Fruit fly (Drosophila melanogaster) whole organism, embryonic: ENCODE results near the gene mRpS11.

Source experiments
- Atf6 ChIP-seq: fragments of 200-800 bp; sonication (Bioruptor generic); IDR thresholded peaks from 2 replicates; pipeline ENCODE4 v1.3.6; 2022; ENCODE audit warnings: missing biosample characterization, missing genetic modification characterization
- BtbVII ChIP-seq: fragments of 200-800 bp; sonication (Bioruptor generic); optimal IDR thresholded peaks from 3 replicates; lab custom pipeline; 2017; ENCODE audit warnings: missing biosample characterization, mild to moderate bottlenecking, missing genetic modification characterization
- CG10321 ChIP-seq: fragments of 200-800 bp; sonication (Bioruptor generic); IDR thresholded peaks from 2 replicates; pipeline ENCODE4 v1.3.6; 2022; ENCODE audit warnings: missing biosample characterization, missing genetic modification characterization
- CG10431 ChIP-seq: fragments of 200-800 bp; sonication (Bioruptor generic); optimal IDR thresholded peaks from 3 replicates; lab custom pipeline; 2018; ENCODE audit warnings: missing biosample characterization, mild to moderate bottlenecking, missing genetic modification characterization
- CG11398 ChIP-seq: fragments of 200-800 bp; sonication (Bioruptor generic); optimal IDR thresholded peaks from 2 replicates; lab custom pipeline; 2016; ENCODE audit warnings: missing biosample characterization, missing genetic modification characterization
- CG13775 ChIP-seq: fragments of 200-800 bp; sonication (Bioruptor generic); optimal IDR thresholded peaks from 3 replicates; lab custom pipeline; 2017; ENCODE audit warnings: missing biosample characterization, mild to moderate bottlenecking, missing genetic modification characterization
- CG14965 ChIP-seq: fragments of 200-800 bp; sonication (Bioruptor generic); optimal IDR thresholded peaks from 2 replicates; lab custom pipeline; 2016; ENCODE audit warnings: missing biosample characterization, missing genetic modification characterization, borderline replicate concordance
- CG15073 ChIP-seq: fragments of 200-800 bp; sonication (Bioruptor generic); optimal IDR thresholded peaks from 2 replicates; lab custom pipeline; 2016; ENCODE audit warnings: missing biosample characterization, missing genetic modification characterization
- CG15601 ChIP-seq: fragments of 200-800 bp; sonication (Bioruptor generic); optimal IDR thresholded peaks from 3 replicates; lab custom pipeline; 2019; ENCODE audit warnings: missing biosample characterization, mild to moderate bottlenecking, missing genetic modification characterization, moderate library complexity
- CG18476 ChIP-seq: fragments of 200-800 bp; sonication (Bioruptor generic); optimal IDR thresholded peaks from 2 replicates; lab custom pipeline; 2016; ENCODE audit warnings: missing biosample characterization, mild to moderate bottlenecking, missing genetic modification characterization
- CG2712 ChIP-seq: fragments of 200-800 bp; optimal IDR thresholded peaks from 3 replicates; lab custom pipeline; 2019; ENCODE audit warnings: missing biosample characterization, mild to moderate bottlenecking, missing genetic modification characterization, moderate library complexity
- CG2889 ChIP-seq: fragments of 200-800 bp; sonication (Bioruptor generic); IDR thresholded peaks from 3 replicates; pipeline ENCODE4 v1.3.6; 2022; ENCODE audit warnings: missing biosample characterization, missing genetic modification characterization
- CG3065 ChIP-seq: fragments of 200-800 bp; sonication (Bioruptor generic); optimal IDR thresholded peaks from 2 replicates; lab custom pipeline; 2016; ENCODE audit warnings: missing biosample characterization, missing genetic modification characterization
- CG31224 ChIP-seq: fragments of 200-800 bp; sonication (Bioruptor generic); IDR thresholded peaks from 2 replicates; pipeline ENCODE4 v1.3.6; 2022; ENCODE audit warnings: missing biosample characterization, missing genetic modification characterization
- CG3163 ChIP-seq: fragments of 200-800 bp; sonication (Bioruptor generic); optimal IDR thresholded peaks from 3 replicates; lab custom pipeline; 2016; ENCODE audit warnings: missing biosample characterization, missing genetic modification characterization
- CG3838 ChIP-seq: fragments of 200-800 bp; sonication (Bioruptor generic); optimal IDR thresholded peaks from 3 replicates; lab custom pipeline; 2016; ENCODE audit warnings: missing biosample characterization, missing genetic modification characterization
- CG4617 ChIP-seq: fragments of 200-800 bp; sonication (Bioruptor generic); optimal IDR thresholded peaks from 3 replicates; lab custom pipeline; 2016; ENCODE audit warnings: missing biosample characterization, missing genetic modification characterization, borderline replicate concordance
- CG7745 ChIP-seq: fragments of 200-800 bp; sonication (Bioruptor generic); optimal IDR thresholded peaks from 2 replicates; lab custom pipeline; 2018; ENCODE audit warnings: missing biosample characterization, mild to moderate bottlenecking, missing genetic modification characterization, moderate library complexity
- CG8359 ChIP-seq: fragments of 200-800 bp; sonication (Bioruptor generic); optimal IDR thresholded peaks from 2 replicates; lab custom pipeline; 2017; ENCODE audit warnings: missing biosample characterization, mild to moderate bottlenecking, missing genetic modification characterization, borderline replicate concordance
- CoRest ChIP-seq: fragments of 200-800 bp; sonication (Bioruptor generic); optimal IDR thresholded peaks from 3 replicates; lab custom pipeline; 2018; ENCODE audit warnings: missing biosample characterization, mild to moderate bottlenecking, missing genetic modification characterization, moderate library complexity
- D ChIP-seq, 2 experiments: fragments of 200-800 bp in 1 of 2; fragments of >200 bp in 1 of 2; sonication (Bioruptor generic) in 1 of 2; optimal IDR thresholded peaks; 2 replicates in 1 of 2; 3 replicates in 1 of 2; lab custom pipeline; 2017; ENCODE audit warnings: mild to moderate bottlenecking in 1 of 2, missing biosample characterization in 1 of 2, missing genetic modification characterization in 1 of 2, missing genetic modification reagents in 1 of 2
- D19B ChIP-seq: fragments of 200-800 bp; sonication (Bioruptor generic); optimal IDR thresholded peaks from 2 replicates; lab custom pipeline; 2017; ENCODE audit warnings: missing biosample characterization, mild to moderate bottlenecking, missing genetic modification characterization
- Dp ChIP-seq: fragments of 200-800 bp; sonication (Bioruptor generic); optimal IDR thresholded peaks from 2 replicates; lab custom pipeline; 2018; ENCODE audit warnings: missing biosample characterization, mild to moderate bottlenecking, missing genetic modification characterization, moderate library complexity
- Ets97D ChIP-seq: fragments of 200-800 bp; sonication (Bioruptor generic); optimal IDR thresholded peaks from 3 replicates; lab custom pipeline; 2016; ENCODE audit warnings: missing biosample characterization, missing genetic modification characterization
- Fer3 ChIP-seq: fragments of 200-800 bp; sonication (Bioruptor generic); optimal IDR thresholded peaks from 2 replicates; lab custom pipeline; 2018; ENCODE audit warnings: missing biosample characterization, mild to moderate bottlenecking, missing genetic modification characterization, moderate library complexity
- Hmx ChIP-seq: fragments of 200-800 bp; sonication (Bioruptor generic); optimal IDR thresholded peaks from 2 replicates; lab custom pipeline; 2016; ENCODE audit warnings: missing biosample characterization, missing genetic modification characterization
- Jarid2 ChIP-seq: fragments of 200-800 bp; sonication (Bioruptor generic); optimal IDR thresholded peaks from 3 replicates; lab custom pipeline; 2017; ENCODE audit warnings: mild to moderate bottlenecking, missing biosample characterization, missing genetic modification reagents, missing genetic modification characterization
- NK7.1 ChIP-seq: fragments of 200-800 bp; sonication (Bioruptor generic); optimal IDR thresholded peaks from 3 replicates; lab custom pipeline; 2016; ENCODE audit warnings: missing biosample characterization, missing genetic modification characterization
- Ravus ChIP-seq: fragments of 200-800 bp; sonication (Bioruptor generic); IDR thresholded peaks from 2 replicates; pipeline ENCODE4 v1.3.6; 2022; ENCODE audit warnings: missing biosample characterization, missing genetic modification characterization
- Stat92E ChIP-seq, 3 experiments: fragments of >200 bp in 2 of 3; fragments of 200-800 bp in 1 of 3; sonication (Bioruptor generic) in 1 of 3; optimal IDR thresholded peaks; 2 replicates each; lab custom pipeline; 2017 to 2019; ENCODE audit warnings: missing biosample characterization in 3 of 3, missing genetic modification characterization in 3 of 3, mild to moderate bottlenecking in 1 of 3, moderate library complexity in 1 of 3
- amos ChIP-seq: fragments of 200-800 bp; sonication (Bioruptor generic); IDR thresholded peaks from 2 replicates; pipeline ENCODE4 v1.3.6; 2022; ENCODE audit warnings: missing biosample characterization, missing genetic modification characterization; ENCODE audit not compliant: partially characterized antibody
- az2 ChIP-seq: fragments of 200-800 bp; sonication (Bioruptor generic); optimal IDR thresholded peaks from 3 replicates; lab custom pipeline; 2016; ENCODE audit warnings: missing biosample characterization, missing genetic modification characterization
- crol ChIP-seq: fragments of 200-800 bp; sonication (Bioruptor generic); IDR thresholded peaks from 2 replicates; pipeline ENCODE4 v1.3.6; 2022; ENCODE audit warnings: missing biosample characterization, missing genetic modification characterization
- dati ChIP-seq: fragments of 200-800 bp; sonication (Bioruptor generic); IDR thresholded peaks from 2 replicates; pipeline ENCODE4 v1.3.6; 2022; ENCODE audit warnings: missing biosample characterization, missing genetic modification characterization
- emc ChIP-seq: fragments of 200-800 bp; sonication (Bioruptor generic); optimal IDR thresholded peaks from 2 replicates; lab custom pipeline; 2016; ENCODE audit warnings: missing biosample characterization, missing genetic modification characterization
- exex ChIP-seq: fragments of 200-800 bp; sonication (Bioruptor generic); optimal IDR thresholded peaks from 4 replicates; lab custom pipeline; 2018; ENCODE audit warnings: missing biosample characterization, mild to moderate bottlenecking, missing genetic modification characterization, moderate library complexity
- gsb-n ChIP-seq: fragments of 200-800 bp; sonication (Bioruptor generic); optimal IDR thresholded peaks from 3 replicates; lab custom pipeline; 2018; ENCODE audit warnings: missing biosample characterization, mild to moderate bottlenecking, missing genetic modification characterization
- h ChIP-seq: fragments of >200 bp; optimal IDR thresholded peaks from 2 replicates; lab custom pipeline; 2017
- ham ChIP-seq: fragments of 200-800 bp; sonication (Bioruptor generic); IDR thresholded peaks from 2 replicates; pipeline ENCODE4 v1.3.6; 2022; ENCODE audit warnings: missing biosample characterization, missing genetic modification characterization
- maf-S ChIP-seq: fragments of 200-800 bp; sonication (Bioruptor generic); optimal IDR thresholded peaks from 2 replicates; lab custom pipeline; 2016; ENCODE audit warnings: missing biosample characterization, missing genetic modification characterization
- nerfin-2 ChIP-seq: fragments of 200-800 bp; sonication (Bioruptor generic); IDR thresholded peaks from 2 replicates; pipeline ENCODE4 v1.3.6; 2022; ENCODE audit warnings: missing biosample characterization, missing genetic modification characterization; ENCODE audit not compliant: partially characterized antibody
- oc ChIP-seq: fragments of 200-800 bp; sonication (Bioruptor generic); optimal IDR thresholded peaks from 2 replicates; lab custom pipeline; 2018; ENCODE audit warnings: missing biosample characterization, mild to moderate bottlenecking, missing genetic modification characterization, moderate library complexity
- otp ChIP-seq: fragments of 200-800 bp; sonication (Bioruptor generic); IDR thresholded peaks from 3 replicates; pipeline ENCODE4, ENCODE4 v1.3.6; 2022; ENCODE audit warnings: missing biosample characterization, missing genetic modification characterization
- pita ChIP-seq: fragments of 200-800 bp; sonication (Bioruptor generic); optimal IDR thresholded peaks from 2 replicates; lab custom pipeline; 2017; ENCODE audit warnings: missing biosample characterization, mild to moderate bottlenecking, missing genetic modification characterization
- schlank ChIP-seq: fragments of 200-800 bp; sonication (Bioruptor generic); optimal IDR thresholded peaks from 2 replicates; lab custom pipeline; 2018; ENCODE audit warnings: missing biosample characterization, mild to moderate bottlenecking, missing genetic modification characterization
- sd ChIP-seq: fragments of 200-800 bp; sonication (Bioruptor generic); optimal IDR thresholded peaks from 3 replicates; lab custom pipeline; 2018; ENCODE audit warnings: missing biosample characterization, mild to moderate bottlenecking, missing genetic modification characterization, moderate library complexity
- trem ChIP-seq: fragments of 200-800 bp; optimal IDR thresholded peaks from 3 replicates; lab custom pipeline; 2019; ENCODE audit warnings: missing biosample characterization, mild to moderate bottlenecking, missing genetic modification characterization, moderate library complexity
- twi ChIP-seq: fragments of 200-800 bp; optimal IDR thresholded peaks from 2 replicates; lab custom pipeline; 2019; ENCODE audit warnings: missing biosample characterization, mild to moderate bottlenecking, missing genetic modification characterization, moderate library complexity

Gene mRpS11

dm6 chr3R:17078961-17079858 lies 6.7 kb downstream of the mRpS11 start (continued):
- TF ChIP-seq sd (tag; lab: Kevin White, UChicago) (peak; percentile 27), Stat92E (GFP tag; optimal IDR thresholded peaks at IDR 0.05; lab: Kevin White, UChicago) (no peak), Hmx (GFP tag; lab: Kevin White, UChicago) (no peak), exex (peak; percentile 5), CG15073 (GFP tag; lab: Kevin White, UChicago) (no peak), otp (GFP tag; lab: Robert Waterston, UW) (no peak), CG3838 (GFP tag; lab: Kevin White, UChicago) (no peak), ham (GFP tag; lab: Robert Waterston, UW) (no peak), D (optimal IDR thresholded peaks at IDR 0.05; lab: Kevin White, UChicago) (peak; percentile 84), D (GFP tag; optimal IDR thresholded peaks at IDR 0.05; lab: Kevin White, UChicago) (peak; percentile 11), CG15601 (tag; lab: Kevin White, UChicago) (peak; percentile 20), Atf6 (GFP tag; lab: Robert Waterston, UW) (peak; percentile 40; the same call in 1 of the 2 replicates), CG11398 (GFP tag; lab: Kevin White, UChicago) (no peak), D19B (GFP tag; lab: Kevin White, UChicago) (no peak), h (no peak), gsb-n (tag; lab: Kevin White, UChicago) (no peak), CG3163 (GFP tag; lab: Kevin White, UChicago) (no peak), CG2889 (GFP tag; lab: Robert Waterston, UW) (no peak), amos (GFP tag; lab: Robert Waterston, UW) (no peak), Fer3 (tag; lab: Kevin White, UChicago) (no peak), emc (GFP tag; lab: Kevin White, UChicago) (no peak), pita (GFP tag; lab: Kevin White, UChicago) (no peak), maf-S (GFP tag; lab: Kevin White, UChicago) (no peak), oc (tag; lab: Kevin White, UChicago) (no peak), Ravus (GFP tag; lab: Robert Waterston, UW) (no peak), az2 (GFP tag; lab: Kevin White, UChicago) (no peak), CG2712 (tag; lab: Kevin White, UChicago) (no peak), schlank (tag; lab: Kevin White, UChicago) (peak; percentile 25), nerfin-2 (GFP tag; lab: Robert Waterston, UW) (no peak), Dp (GFP tag; lab: Kevin White, UChicago) (no peak), CG18476 (GFP tag; lab: Kevin White, UChicago) (no peak), CG7745 (no peak), CG10321 (GFP tag; lab: Robert Waterston, UW) (no peak), dati (GFP tag; lab: Robert Waterston, UW) (no peak), crol (GFP tag; lab: Robert Waterston, UW) (no peak), CoRest (tag; lab: Kevin White, UChicago) (peak; percentile 32), CG14965 (no peak), trem (tag; lab: Kevin White, UChicago) (no peak), Ets97D (no peak), CG3065 (GFP tag; lab: Kevin White, UChicago) (no peak), CG31224 (GFP tag; lab: Robert Waterston, UW) (no peak), CG8359 (GFP tag; lab: Kevin White, UChicago) (peak; percentile 34), NK7.1 (GFP tag; lab: Kevin White, UChicago) (no peak), CG4617 (no peak), BtbVII (GFP tag; lab: Kevin White, UChicago) (no peak), Jarid2 (GFP tag; lab: Kevin White, UChicago) (no peak), CG13775 (GFP tag; lab: Kevin White, UChicago) (no peak), twi (tag; lab: Kevin White, UChicago) (peak; percentile 95), CG10431 (GFP tag; lab: Kevin White, UChicago) (no peak)
